Worm (Caenorhabditis elegans) whole organism, L1 larva: Measurements from ENCODE around the gene spp-24.

Experiments used
- C34B4.2 ChIP-seq: sonication (generic microtip); optimal IDR thresholded peaks from 2 replicates; lab custom pipeline; 2017; ENCODE audit warnings: mild to moderate bottlenecking, missing genetic modification characterization, missing compliant biosample characterization
- ceh-8 ChIP-seq: fragments of 200-800 bp; sonication (Bioruptor generic); optimal IDR thresholded peaks from 2 replicates; lab custom pipeline; 2018; ENCODE audit warnings: mild to moderate bottlenecking, missing genetic modification characterization, moderate library complexity, missing compliant biosample characterization
- dpl-1 ChIP-seq, 3 experiments: fragments of 150-350 bp in 2 of 3; sonication (generic microtip) in 1 of 3; optimal IDR thresholded peaks; 2 replicates each; lab custom pipeline; 2014 to 2017; ENCODE audit warnings: missing biosample characterization in 3 of 3, missing genetic modification characterization in 3 of 3, missing genetic modification reagents in 3 of 3
- dsc-1 ChIP-seq: sonication (generic microtip); optimal IDR thresholded peaks from 2 replicates; lab custom pipeline; 2016; ENCODE audit warnings: mild to moderate bottlenecking, missing genetic modification characterization, missing compliant biosample characterization
- fkh-10 ChIP-seq: sonication (generic microtip); optimal IDR thresholded peaks from 2 replicates; lab custom pipeline; 2017; ENCODE audit warnings: missing biosample characterization, missing genetic modification reagents, missing genetic modification characterization
- nhr-11 ChIP-seq: fragments of 150-350 bp; optimal IDR thresholded peaks from 2 replicates; lab custom pipeline; 2014; ENCODE audit warnings: missing biosample characterization, missing genetic modification characterization
- nhr-237 ChIP-seq: fragments of 150-350 bp; optimal IDR thresholded peaks from 2 replicates; lab custom pipeline; 2014; ENCODE audit warnings: missing biosample characterization, missing genetic modification characterization
- nhr-28 ChIP-seq: fragments of 150-350 bp; optimal IDR thresholded peaks from 2 replicates; lab custom pipeline; 2014; ENCODE audit warnings: missing biosample characterization, missing genetic modification characterization
- nhr-76 ChIP-seq: sonication (generic microtip); optimal IDR thresholded peaks from 2 replicates; lab custom pipeline; 2017; ENCODE audit warnings: missing biosample characterization, missing genetic modification characterization
- nhr-77 ChIP-seq: fragments of 150-350 bp; optimal IDR thresholded peaks from 2 replicates; lab custom pipeline; 2014; ENCODE audit warnings: missing biosample characterization, missing genetic modification characterization
- snpc-4 ChIP-seq: fragments of 150-350 bp; optimal IDR thresholded peaks from 2 replicates; lab custom pipeline; 2014; ENCODE audit warnings: missing biosample characterization, missing genetic modification characterization
- tbx-2 ChIP-seq: sonication (generic microtip); optimal IDR thresholded peaks from 2 replicates; lab custom pipeline; 2016; ENCODE audit warnings: missing genetic modification characterization, missing compliant biosample characterization
- unc-62 ChIP-seq: fragments of 150-350 bp; optimal IDR thresholded peaks from 2 replicates; lab custom pipeline; 2014; ENCODE audit warnings: missing biosample characterization, missing genetic modification reagents, missing genetic modification characterization

- TF ChIP-seq tbx-2 (tag; lab: Kevin White, UChicago) (no peak), C34B4.2 (tag; lab: Kevin White, UChicago) (no peak), nhr-11 (no peak), ceh-8 (GFP tag; lab: Kevin White, UChicago) (no peak), fkh-10 (no peak), nhr-77 (tag; lab: Kevin White, UChicago) (no peak), unc-62 (no peak), nhr-76 (tag; lab: Kevin White, UChicago) (no peak), dsc-1 (tag; lab: Kevin White, UChicago) (no peak), snpc-4 (no peak), nhr-28 (no peak), dpl-1 (GFP tag; optimal IDR thresholded peaks at IDR 0.05; lab: Kevin White, UChicago) (no peak), nhr-237 (tag; lab: Kevin White, UChicago) (no peak)
Observed at ce11 chrII:79166-79565, 39.8 kb upstream of the spp-24 start, which contains the start of gene C23H3.9.
